Worm (Caenorhabditis elegans): Measurements from ENCODE around the gene grl-5.

ce11 chrV:4429576-4429975 lies 15.1 kb upstream of the grl-5 start, which contains the start of gene Y47D7A.12:
- TF ChIP-seq snpc-4 (tag; optimal IDR thresholded peaks at IDR 0.05) (no peak), cey-2 (tag; optimal IDR thresholded peaks at IDR 0.05; ENCODE audit: borderline replicate concordance, insufficient read depth) (no peak)

All from whole organism, L4 larva.